Fruit fly (Drosophila melanogaster): ENCODE data around the gene pigs.

Gene pigs

dm6 chrX:6661392-6661837, 61.6 kb downstream of the pigs start, which contains the start of the genes CG3224 and Ctr1A (continued):
- TF ChIP-seq CG6163 (GFP tag; IDR thresholded peaks at IDR 0.05) (no peak), lz (GFP tag; optimal IDR thresholded peaks at IDR 0.05) (no peak), CG32006 (GFP tag; optimal IDR thresholded peaks at IDR 0.05) (no peak), Sox15 (GFP tag; optimal IDR thresholded peaks at IDR 0.05) (no peak), Hr4 (GFP tag; optimal IDR thresholded peaks at IDR 0.05) (no peak), cyc (GFP tag; optimal IDR thresholded peaks at IDR 0.05) (no peak), CG11294 (GFP tag; IDR thresholded peaks at IDR 0.05) (no peak), OdsH (GFP tag; optimal IDR thresholded peaks at IDR 0.05) (no peak)

dm6 chrX:6661880-6662279, 62.0 kb downstream of the pigs start:
- TF ChIP-seq CG11294 (GFP tag; IDR thresholded peaks at IDR 0.05) (no peak), vri (GFP tag; optimal IDR thresholded peaks at IDR 0.05) (no peak), acj6 (GFP tag; optimal IDR thresholded peaks at IDR 0.05) (no peak), Ets96B (tag; optimal IDR thresholded peaks at IDR 0.05) (no peak), CG15336 (GFP tag; IDR thresholded peaks at IDR 0.05) (0 out of 2 replicates have a peak, but pooled peaks have one; percentile 2), CG6808 (GFP tag; optimal IDR thresholded peaks at IDR 0.05) (no peak), Eip93F (GFP tag; optimal IDR thresholded peaks at IDR 0.05) (no peak), CG32006 (GFP tag; optimal IDR thresholded peaks at IDR 0.05) (peak; percentile 15), Sox14 (GFP tag; optimal IDR thresholded peaks at IDR 0.05) (peak; percentile 9), Hr4 (GFP tag; optimal IDR thresholded peaks at IDR 0.05) (peak; percentile 15), Hr38 (GFP tag; optimal IDR thresholded peaks at IDR 0.05) (no peak), Blimp-1 (GFP tag; optimal IDR thresholded peaks at IDR 0.05) (no peak), Met (GFP tag; optimal IDR thresholded peaks at IDR 0.05) (no peak), CG16779 (tag; optimal IDR thresholded peaks at IDR 0.05) (no peak), esn (GFP tag; optimal IDR thresholded peaks at IDR 0.05) (no peak), CG3919 (GFP tag; optimal IDR thresholded peaks at IDR 0.05) (no peak), CG31627 (GFP tag; optimal IDR thresholded peaks at IDR 0.05) (no peak), dac (GFP tag; optimal IDR thresholded peaks at IDR 0.05) (peak; percentile 2), ss (GFP tag; optimal IDR thresholded peaks at IDR 0.05) (no peak), CG8119 (GFP tag; IDR thresholded peaks at IDR 0.05) (no peak), CG6792 (GFP tag; optimal IDR thresholded peaks at IDR 0.05) (no peak), CG10631 (GFP tag; optimal IDR thresholded peaks at IDR 0.05) (peak; percentile 0), salr (GFP tag; optimal IDR thresholded peaks at IDR 0.05) (no peak), topi (GFP tag; optimal IDR thresholded peaks at IDR 0.05) (no peak), Lpt (GFP tag; optimal IDR thresholded peaks at IDR 0.05) (no peak), Ets21C (GFP tag; optimal IDR thresholded peaks at IDR 0.05) (no peak), Smox (GFP tag; optimal IDR thresholded peaks at IDR 0.05) (no peak), CG8319 (GFP tag; optimal IDR thresholded peaks at IDR 0.05) (no peak), CG1621 (tag; optimal IDR thresholded peaks at IDR 0.05) (no peak), CG6276 (GFP tag; optimal IDR thresholded peaks at IDR 0.05) (peak; percentile 35), dsx (GFP tag; optimal IDR thresholded peaks at IDR 0.05; ENCODE audit: poor library complexity, severe bottlenecking) (no peak), CG10669 (GFP tag; optimal IDR thresholded peaks at IDR 0.05) (no peak), net (GFP tag; optimal IDR thresholded peaks at IDR 0.05) (no peak), Sox15 (GFP tag; optimal IDR thresholded peaks at IDR 0.05) (no peak), fd85E (GFP tag; optimal IDR thresholded peaks at IDR 0.05) (no peak), Gug (GFP tag; IDR thresholded peaks at IDR 0.05) (no peak), lz (GFP tag; optimal IDR thresholded peaks at IDR 0.05) (no peak), CG6854 (GFP tag; optimal IDR thresholded peaks at IDR 0.05) (no peak), CG3032 (tag; optimal IDR thresholded peaks at IDR 0.05) (no peak), CG34406 (GFP tag; optimal IDR thresholded peaks at IDR 0.05) (no peak), CG9139 (GFP tag; optimal IDR thresholded peaks at IDR 0.05) (no peak), achi (GFP tag; optimal IDR thresholded peaks at IDR 0.05) (no peak), CG6163 (GFP tag; IDR thresholded peaks at IDR 0.05) (no peak), Eip78C (GFP tag) (peak; percentile 34), cyc (GFP tag; optimal IDR thresholded peaks at IDR 0.05) (no peak), eg (GFP tag; IDR thresholded peaks at IDR 0.05) (peak; percentile 44; the same call in 1 of the 3 replicates), fkh (GFP tag; optimal IDR thresholded peaks at IDR 0.05) (no peak), pdm3 (GFP tag; optimal IDR thresholded peaks at IDR 0.05) (peak; percentile 12), OdsH (GFP tag; optimal IDR thresholded peaks at IDR 0.05) (no peak)

Measured in whole organism, prepupa.